Worm (Caenorhabditis elegans): ENCODE data around the gene nhr-36.

Gene nhr-36

DNA sequence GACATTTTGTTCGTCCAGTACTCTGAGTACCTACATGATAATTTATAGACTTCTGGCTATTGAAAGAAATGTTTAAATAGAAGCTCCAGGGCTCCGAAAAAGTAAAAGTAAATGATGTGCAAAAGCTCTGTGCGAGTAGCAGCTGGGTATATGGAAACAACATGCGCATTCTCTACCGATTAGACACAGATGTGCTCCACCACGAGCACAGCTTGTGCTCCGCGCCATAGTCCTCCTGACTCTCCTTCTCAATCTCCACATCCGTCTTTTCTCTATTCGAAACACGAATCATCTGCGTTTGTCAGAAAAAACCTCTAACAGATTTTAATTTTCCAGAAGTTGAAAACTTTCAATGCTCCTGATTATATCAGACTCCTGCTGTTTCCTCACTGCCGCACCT, 22.1 kb upstream of the nhr-36 start:
- TF ChIP-seq hmbx-1 (tag; optimal IDR thresholded peaks at IDR 0.05) (no peak), tbx-11 (GFP tag; IDR thresholded peaks at IDR 0.05) (no peak), ceh-13 (GFP tag; optimal IDR thresholded peaks at IDR 0.05) (no peak), sea-1 (GFP tag; conservative IDR thresholded peaks at IDR 0.05) (no peak), tra-4 (tag; optimal IDR thresholded peaks at IDR 0.05) (no peak), B0310.2 (tag; optimal IDR thresholded peaks at IDR 0.05) (no peak), pes-1 (GFP tag; IDR thresholded peaks at IDR 0.05) (no peak), hnd-1 (tag; optimal IDR thresholded peaks at IDR 0.05) (no peak), ets-7 (tag; optimal IDR thresholded peaks at IDR 0.05) (no peak), ceh-36 (tag; optimal IDR thresholded peaks at IDR 0.05) (no peak), aly-1 (tag; optimal IDR thresholded peaks at IDR 0.05) (no peak), scrt-1 (GFP tag; IDR thresholded peaks at IDR 0.05) (no peak), hmg-4 (GFP tag; optimal IDR thresholded peaks at IDR 0.05) (no peak), F13C5.2 (tag; optimal IDR thresholded peaks at IDR 0.05) (no peak), tbx-37 (GFP tag; conservative IDR thresholded peaks at IDR 0.05) (no peak), flt-1 (GFP tag; IDR thresholded peaks at IDR 0.05) (no peak), ama-1 (optimal IDR thresholded peaks at IDR 0.05) (no peak)

DNA sequence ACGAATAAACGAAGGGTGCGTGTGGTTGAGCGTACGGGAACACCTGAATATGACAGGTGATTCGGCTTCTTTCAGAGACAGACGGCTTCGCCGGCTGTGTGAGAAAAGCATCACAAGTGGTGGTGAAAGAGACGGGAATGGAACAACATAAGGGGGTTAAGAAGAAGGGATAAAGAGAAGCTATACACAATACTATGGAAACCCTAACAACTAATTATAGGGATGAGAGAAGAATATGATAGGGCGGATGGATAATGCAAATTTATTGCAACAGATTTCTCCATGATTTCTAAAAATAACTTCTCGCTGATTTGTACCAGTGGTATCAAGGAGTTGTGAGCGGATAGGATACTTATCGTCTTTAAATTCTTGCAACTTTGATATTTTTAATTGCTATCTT, 20.7 kb upstream of the nhr-36 start, which contains the start of gene hlh-10:
Gene hlh-10 (minus strand): TSS at position 101 of the 400 bp plus-strand sequence.
- TF ChIP-seq hmg-4 (GFP tag; optimal IDR thresholded peaks at IDR 0.05): no peak
- no peak for TF ChIP-seq ama-1 (optimal IDR thresholded peaks at IDR 0.05)

DNA sequence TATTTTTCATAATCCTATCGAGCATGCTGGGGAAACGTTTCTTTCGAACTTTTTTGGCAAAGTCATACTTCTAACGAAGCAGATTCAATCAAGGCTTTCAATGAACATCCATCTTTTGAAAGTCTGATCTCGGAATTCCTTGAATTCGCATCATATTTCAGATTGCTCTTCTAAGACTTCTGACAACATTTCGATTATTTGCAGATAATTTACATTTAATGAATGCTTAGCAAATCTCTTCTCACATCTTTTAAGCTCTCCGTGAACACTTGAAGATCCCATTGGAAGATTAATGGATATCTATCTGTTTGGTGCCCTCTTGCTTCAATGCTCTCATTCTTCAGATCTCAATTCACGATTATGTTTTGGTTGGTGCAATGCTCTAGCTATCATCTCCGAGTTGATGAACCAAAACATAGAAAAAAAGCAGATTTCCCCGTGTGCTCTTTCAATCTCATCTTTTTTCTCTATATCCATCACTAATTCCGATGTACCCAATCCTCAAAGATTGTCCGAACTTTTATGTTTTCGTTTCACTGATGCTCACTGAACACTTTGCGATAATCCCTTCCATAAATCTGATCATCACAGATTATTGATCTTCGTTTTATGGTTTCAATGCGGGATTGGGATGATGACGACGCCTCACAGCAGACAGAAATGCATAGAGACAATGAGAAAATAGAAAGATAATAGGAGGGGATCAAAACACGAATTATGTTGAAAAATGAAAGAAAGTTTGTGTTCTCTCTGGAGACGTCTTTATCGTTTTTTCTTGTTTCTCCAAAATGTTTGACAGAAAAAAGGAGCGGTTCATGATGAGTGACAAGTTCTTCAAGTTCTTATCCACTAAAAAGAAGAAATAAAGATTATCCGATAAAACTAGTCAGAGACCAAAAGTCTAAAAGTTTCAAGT, 13.0 kb upstream of the nhr-36 start:
- TF ChIP-seq hmbx-1 (tag; optimal IDR thresholded peaks at IDR 0.05) (no peak), ets-7 (tag; optimal IDR thresholded peaks at IDR 0.05) (no peak), aly-1 (tag; optimal IDR thresholded peaks at IDR 0.05) (no peak), flt-1 (GFP tag; IDR thresholded peaks at IDR 0.05) (no peak), tra-4 (tag; optimal IDR thresholded peaks at IDR 0.05) (no peak), ceh-13 (GFP tag; optimal IDR thresholded peaks at IDR 0.05) (no peak), scrt-1 (GFP tag; IDR thresholded peaks at IDR 0.05) (no peak), pes-1 (GFP tag; IDR thresholded peaks at IDR 0.05) (no peak), F13C5.2 (tag; optimal IDR thresholded peaks at IDR 0.05) (no peak), tbx-37 (GFP tag; conservative IDR thresholded peaks at IDR 0.05) (no peak), hnd-1 (tag; optimal IDR thresholded peaks at IDR 0.05) (no peak), sea-1 (GFP tag; conservative IDR thresholded peaks at IDR 0.05) (no peak), ceh-36 (tag; optimal IDR thresholded peaks at IDR 0.05) (no peak), B0310.2 (tag; optimal IDR thresholded peaks at IDR 0.05) (no peak), tbx-11 (GFP tag; IDR thresholded peaks at IDR 0.05) (no peak)

DNA sequence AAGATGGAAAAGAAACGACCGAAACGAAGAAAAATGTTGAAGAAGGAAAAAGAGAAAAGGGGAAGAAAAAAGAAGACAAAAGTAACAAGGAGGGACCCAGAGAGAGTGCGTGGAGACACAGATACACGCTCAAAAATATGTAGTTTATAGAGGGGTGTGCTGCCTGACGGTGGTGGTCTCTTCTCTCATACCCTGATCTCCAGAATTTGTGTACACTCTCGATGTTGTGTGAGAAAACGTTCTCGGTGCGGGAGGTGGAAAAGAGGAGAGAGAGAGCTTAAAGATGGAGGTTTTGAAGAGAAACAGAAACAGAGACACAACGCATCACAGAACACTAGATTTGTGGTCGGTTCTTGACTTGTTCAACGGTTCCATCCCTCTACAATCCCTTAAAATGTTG, 12.2 kb upstream of the nhr-36 start:
- TF ChIP-seq ama-1 (optimal IDR thresholded peaks at IDR 0.05) (no peak), hmg-4 (GFP tag; optimal IDR thresholded peaks at IDR 0.05) (peak; percentile 69), tra-4 (tag; optimal IDR thresholded peaks at IDR 0.05) (no peak), aly-1 (tag; optimal IDR thresholded peaks at IDR 0.05) (no peak)

DNA sequence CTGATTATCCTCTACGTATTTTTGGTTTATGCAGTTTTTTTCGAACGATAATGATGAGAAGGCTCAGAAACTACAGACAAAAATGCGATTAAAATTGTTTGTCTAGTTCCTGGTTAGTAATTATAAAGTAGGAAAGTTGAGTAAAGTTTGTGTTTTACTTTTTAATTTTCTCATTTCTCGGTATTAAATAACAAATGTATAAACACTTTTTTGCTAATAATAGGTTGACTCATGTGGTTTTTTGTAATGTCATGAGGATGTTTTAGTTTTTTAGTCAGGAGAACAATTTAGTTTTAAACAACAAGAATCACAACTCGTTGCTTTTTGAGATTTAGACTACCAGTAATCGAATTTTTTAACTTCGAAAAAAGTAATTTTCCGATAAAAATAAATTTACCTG, 11.2 kb upstream of the nhr-36 start:
- no peak for TF ChIP-seq ceh-36 (tag; optimal IDR thresholded peaks at IDR 0.05)
- TF ChIP-seq sea-1 (GFP tag; conservative IDR thresholded peaks at IDR 0.05): no peak
- no peak for TF ChIP-seq flt-1 (GFP tag; IDR thresholded peaks at IDR 0.05)
- no peak for TF ChIP-seq pes-1 (GFP tag; IDR thresholded peaks at IDR 0.05)

DNA sequence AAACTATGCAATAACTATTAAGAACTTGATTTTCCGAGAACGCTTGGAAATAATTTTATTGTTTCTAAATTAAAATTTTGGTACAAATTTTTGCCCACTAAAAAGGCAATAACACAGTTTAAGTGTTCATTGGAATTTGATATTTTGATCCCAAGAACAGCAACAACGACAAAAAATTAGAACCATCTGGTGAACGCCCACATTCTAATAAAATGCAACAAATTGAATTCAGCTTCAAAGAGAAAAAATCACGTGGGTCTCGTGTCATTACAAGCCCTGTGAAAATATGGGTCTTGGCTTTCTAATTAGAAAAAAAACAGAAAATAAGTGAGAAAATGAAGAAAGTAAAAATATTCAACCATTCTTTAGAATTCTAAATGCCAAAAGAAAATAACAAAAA, 10.4 kb upstream of the nhr-36 start:
- no peak for TF ChIP-seq ceh-36 (tag; optimal IDR thresholded peaks at IDR 0.05)
- no peak for TF ChIP-seq sea-1 (GFP tag; conservative IDR thresholded peaks at IDR 0.05)
- no peak for TF ChIP-seq tbx-37 (GFP tag; conservative IDR thresholded peaks at IDR 0.05)
- TF ChIP-seq flt-1 (GFP tag; IDR thresholded peaks at IDR 0.05): no peak

DNA sequence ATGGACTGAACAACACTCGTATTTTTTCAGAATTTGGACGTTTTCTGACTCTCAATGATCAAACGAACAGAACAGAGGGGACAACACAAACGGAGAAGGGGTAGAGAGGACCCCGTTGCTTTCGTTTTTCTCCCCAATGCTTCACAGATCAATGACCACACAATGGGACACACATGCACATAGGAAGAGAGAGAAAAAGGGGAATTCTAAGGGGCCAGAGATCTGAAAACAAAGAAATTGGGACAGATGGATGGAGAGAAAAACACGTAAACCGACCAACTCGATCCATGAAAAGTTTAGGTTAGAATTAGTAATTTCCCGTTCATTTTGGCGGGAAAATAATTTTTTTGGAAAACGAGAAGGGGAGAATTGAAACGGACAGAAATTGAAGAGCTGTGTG, 9.1 kb upstream of the nhr-36 start:
- TF ChIP-seq sea-1 (GFP tag; conservative IDR thresholded peaks at IDR 0.05): no peak

DNA sequence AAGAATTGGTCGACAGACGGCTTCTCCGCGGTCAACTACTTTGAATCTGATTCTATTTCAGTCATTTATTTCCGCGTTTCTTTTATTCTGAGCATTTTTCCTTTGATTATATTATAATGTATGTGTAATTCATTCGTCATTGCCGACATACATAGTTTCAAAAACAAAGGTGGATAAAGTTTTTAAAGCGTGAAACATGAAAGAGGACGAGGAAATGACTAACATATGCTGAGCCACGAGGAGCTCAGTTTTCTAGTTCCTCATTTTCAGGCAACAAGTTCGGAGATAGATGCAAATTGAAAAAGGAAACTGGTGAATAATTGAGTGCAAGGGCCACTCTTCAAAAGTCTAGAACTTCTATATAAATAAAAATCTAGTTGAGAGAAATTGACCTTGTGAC, 6.8 kb upstream of the nhr-36 start:
- no peak for TF ChIP-seq F13C5.2 (tag; optimal IDR thresholded peaks at IDR 0.05)
- no peak for TF ChIP-seq hnd-1 (tag; optimal IDR thresholded peaks at IDR 0.05)
- no peak for TF ChIP-seq pes-1 (GFP tag; IDR thresholded peaks at IDR 0.05)
- TF ChIP-seq ama-1 (optimal IDR thresholded peaks at IDR 0.05): no peak
- TF ChIP-seq hmg-4 (GFP tag; optimal IDR thresholded peaks at IDR 0.05): no peak
- TF ChIP-seq ets-7 (tag; optimal IDR thresholded peaks at IDR 0.05): no peak
- no peak for TF ChIP-seq aly-1 (tag; optimal IDR thresholded peaks at IDR 0.05)
- no peak for TF ChIP-seq ceh-13 (GFP tag; optimal IDR thresholded peaks at IDR 0.05)
- no peak for TF ChIP-seq flt-1 (GFP tag; IDR thresholded peaks at IDR 0.05)
- no peak for TF ChIP-seq hmbx-1 (tag; optimal IDR thresholded peaks at IDR 0.05)
- no peak for TF ChIP-seq tbx-37 (GFP tag; conservative IDR thresholded peaks at IDR 0.05)
- TF ChIP-seq tbx-11 (GFP tag; IDR thresholded peaks at IDR 0.05): no peak
- TF ChIP-seq ceh-36 (tag; optimal IDR thresholded peaks at IDR 0.05): no peak

DNA sequence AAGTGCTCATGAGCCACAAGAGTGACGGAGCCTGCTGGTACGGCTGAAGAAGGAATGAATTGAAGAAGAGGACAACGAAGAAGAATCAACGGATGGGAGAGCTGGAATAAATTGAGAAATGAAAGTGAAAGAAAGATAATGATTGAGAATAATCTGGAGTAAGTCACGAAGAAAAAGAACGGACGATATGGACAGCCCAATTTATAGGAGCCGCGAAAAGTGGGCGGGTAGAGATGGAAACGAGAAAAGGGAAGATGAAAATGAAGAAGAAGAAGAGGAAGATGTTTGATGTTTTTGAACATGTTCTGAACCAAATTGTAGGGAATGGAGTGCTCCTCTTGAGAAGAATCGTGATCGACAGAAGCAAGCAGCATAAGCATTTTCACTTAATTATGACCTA, 5.0 kb upstream of the nhr-36 start, which contains the start of gene slc-17.7:
Gene slc-17.7 (minus strand): TSS at position 101 of the 400 bp plus-strand sequence.
- no peak for TF ChIP-seq sea-1 (GFP tag; conservative IDR thresholded peaks at IDR 0.05)
- no peak for TF ChIP-seq pes-1 (GFP tag; IDR thresholded peaks at IDR 0.05)
- TF ChIP-seq tbx-11 (GFP tag; IDR thresholded peaks at IDR 0.05): no peak
- TF ChIP-seq F13C5.2 (tag; optimal IDR thresholded peaks at IDR 0.05): no peak
- TF ChIP-seq hnd-1 (tag; optimal IDR thresholded peaks at IDR 0.05): no peak
- TF ChIP-seq tbx-37 (GFP tag; conservative IDR thresholded peaks at IDR 0.05): no peak

Measured in whole organism, early embryonic.